Fruit fly (Drosophila melanogaster): ENCODE measurements around the gene CG42740.

dm6 chr3R:30427805-30428359 is 5.1 kb upstream of the CG42740 start, which contains the start of gene CG2218:
- no peak for TF ChIP-seq Pif1B (GFP tag; optimal IDR thresholded peaks at IDR 0.05)
- TF ChIP-seq CG12605 (GFP tag; IDR thresholded peaks at IDR 0.05), result no peak
- no peak for TF ChIP-seq CG9948 (tag; optimal IDR thresholded peaks at IDR 0.05)
- TF ChIP-seq CG15710 (tag; optimal IDR thresholded peaks at IDR 0.05), result no peak
- peak; percentile 64; the same call in 2 of the 3 replicates for TF ChIP-seq CG4496 (GFP tag; IDR thresholded peaks at IDR 0.05)
- no peak for TF ChIP-seq CG10348 (GFP tag; IDR thresholded peaks at IDR 0.05)
- TF ChIP-seq D1 (tag; optimal IDR thresholded peaks at IDR 0.05), result no peak
- no peak for TF ChIP-seq CG34367 (tag; optimal IDR thresholded peaks at IDR 0.05)
- no peak for TF ChIP-seq rn (GFP tag; IDR thresholded peaks at IDR 0.05)
- TF ChIP-seq CG32121 (GFP tag; IDR thresholded peaks at IDR 0.05), result no peak
- TF ChIP-seq Ets98B (GFP tag; IDR thresholded peaks at IDR 0.05), result no peak
- TF ChIP-seq gl (tag; optimal IDR thresholded peaks at IDR 0.05), result peak; percentile 42
- no peak for TF ChIP-seq CG8301 (tag; optimal IDR thresholded peaks at IDR 0.05)

Data from whole organism, pupa.